Worm (Caenorhabditis elegans): ENCODE data around the gene H41C03.3.

Gene H41C03.3

DNA sequence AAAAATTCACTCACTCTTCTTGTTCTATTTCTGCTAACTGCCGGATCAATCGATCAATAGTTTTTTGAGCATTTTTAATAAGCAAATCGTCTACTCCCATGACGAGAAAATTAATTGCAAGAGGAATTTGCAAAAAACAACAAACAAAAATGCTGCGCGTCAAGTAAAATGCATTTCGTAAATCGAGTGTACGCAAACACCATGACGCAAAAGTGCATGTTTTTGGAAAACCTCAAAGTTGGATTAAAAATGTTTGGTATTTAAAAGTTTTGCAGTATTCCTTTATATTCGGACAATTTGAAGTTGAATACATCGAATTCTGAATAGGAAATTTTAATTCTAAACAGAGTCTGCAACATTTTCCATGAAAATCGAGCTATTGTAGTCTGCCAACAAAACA is 6.3 kb upstream of the H41C03.3 start, which contains the start of gene ZK1248.19:
Gene ZK1248.19 (minus strand): TSS at position 188 of the 400 bp plus-strand sequence.
- TF ChIP-seq snpc-4 (tag; optimal IDR thresholded peaks at IDR 0.05) (no peak), ceh-43 (GFP tag; optimal IDR thresholded peaks at IDR 0.05) (no peak), ces-1 (GFP tag; optimal IDR thresholded peaks at IDR 0.05) (peak; percentile 41), elt-3 (tag; optimal IDR thresholded peaks at IDR 0.05) (no peak), nhr-28 (tag; optimal IDR thresholded peaks at IDR 0.05) (no peak), unc-62 (GFP tag; optimal IDR thresholded peaks at IDR 0.05) (no peak), drap-1 (GFP tag; optimal IDR thresholded peaks at IDR 0.05) (no peak), elt-1 (tag; optimal IDR thresholded peaks at IDR 0.05; ENCODE audit: borderline replicate concordance, insufficient read depth) (no peak), sptf-1 (tag; optimal IDR thresholded peaks at IDR 0.05) (no peak), bed-3 (GFP tag; optimal IDR thresholded peaks at IDR 0.05) (no peak), hlh-1 (tag; optimal IDR thresholded peaks at IDR 0.05) (peak; percentile 16), mab-5 (tag; optimal IDR thresholded peaks at IDR 0.05) (no peak), ztf-11 (tag; optimal IDR thresholded peaks at IDR 0.05) (no peak), nhr-12 (tag; optimal IDR thresholded peaks at IDR 0.05) (no peak), flh-1 (GFP tag; optimal IDR thresholded peaks at IDR 0.05) (no peak), nhr-237 (tag; optimal IDR thresholded peaks at IDR 0.05) (peak; percentile 7), cnd-1 (tag; optimal IDR thresholded peaks at IDR 0.05) (no peak), lin-13 (tag; optimal IDR thresholded peaks at IDR 0.05) (no peak)

ce11 chrII:5841053-5841547 is 4.5 kb upstream of the H41C03.3 start, which contains the start of gene lec-5:
Gene lec-5, minus strand, starts transcription at chrII:5841103.
- peak; percentile 58 for TF ChIP-seq mab-5 (tag; optimal IDR thresholded peaks at IDR 0.05)
- TF ChIP-seq unc-120 (tag; optimal IDR thresholded peaks at IDR 0.05; ENCODE audit: poor library complexity, severe bottlenecking), result peak; percentile 75
- TF ChIP-seq lin-32 (GFP tag; optimal IDR thresholded peaks at IDR 0.05), result no peak
- TF ChIP-seq hlh-1 (tag; optimal IDR thresholded peaks at IDR 0.05), result peak; percentile 55
- TF ChIP-seq unc-62 (GFP tag; optimal IDR thresholded peaks at IDR 0.05), result peak; percentile 76

DNA sequence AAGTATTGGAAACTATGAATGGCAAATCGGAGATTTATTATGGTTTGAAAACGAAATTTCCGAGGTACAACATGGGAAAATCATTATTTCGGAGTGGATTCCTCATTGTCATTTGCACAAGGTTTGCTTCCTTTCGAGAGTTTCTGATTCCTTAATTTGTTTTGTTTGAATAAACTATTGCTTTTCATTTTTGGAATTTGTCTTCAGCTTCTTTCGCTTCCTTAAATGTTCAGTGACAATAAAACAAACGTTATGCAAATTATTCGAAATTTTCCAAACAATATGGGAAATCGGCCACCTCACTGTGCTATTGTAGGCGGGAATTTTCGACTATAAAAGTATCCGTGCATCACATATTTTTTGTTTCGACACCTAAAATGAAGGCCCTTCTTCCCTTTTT is 3.7 kb upstream of the H41C03.3 start, which contains the start of gene nep-25:
Gene nep-25 (plus strand): TSS at position 375 of the 400 bp plus-strand sequence.
- TF ChIP-seq tbx-8 (GFP tag; optimal IDR thresholded peaks at IDR 0.05) (no peak), sptf-1 (tag; optimal IDR thresholded peaks at IDR 0.05) (no peak), nhr-28 (tag; optimal IDR thresholded peaks at IDR 0.05) (no peak), bed-3 (GFP tag; optimal IDR thresholded peaks at IDR 0.05) (no peak), cnd-1 (tag; optimal IDR thresholded peaks at IDR 0.05) (no peak), elt-1 (tag; optimal IDR thresholded peaks at IDR 0.05; ENCODE audit: borderline replicate concordance, insufficient read depth) (no peak), ztf-11 (tag; optimal IDR thresholded peaks at IDR 0.05) (no peak), nhr-12 (tag; optimal IDR thresholded peaks at IDR 0.05) (no peak), drap-1 (GFP tag; optimal IDR thresholded peaks at IDR 0.05) (no peak), nhr-2 (tag; optimal IDR thresholded peaks at IDR 0.05) (no peak), sem-2 (GFP tag; optimal IDR thresholded peaks at IDR 0.05) (no peak), ceh-43 (GFP tag; optimal IDR thresholded peaks at IDR 0.05) (no peak), ceh-39 (tag; optimal IDR thresholded peaks at IDR 0.05) (no peak), unc-39 (tag; optimal IDR thresholded peaks at IDR 0.05) (no peak), flh-1 (GFP tag; optimal IDR thresholded peaks at IDR 0.05) (no peak), ham-2 (GFP tag; optimal IDR thresholded peaks at IDR 0.05) (no peak), lin-13 (tag; optimal IDR thresholded peaks at IDR 0.05) (no peak), mab-5 (tag; optimal IDR thresholded peaks at IDR 0.05) (no peak), unc-120 (tag; optimal IDR thresholded peaks at IDR 0.05; ENCODE audit: poor library complexity, severe bottlenecking) (no peak)

DNA sequence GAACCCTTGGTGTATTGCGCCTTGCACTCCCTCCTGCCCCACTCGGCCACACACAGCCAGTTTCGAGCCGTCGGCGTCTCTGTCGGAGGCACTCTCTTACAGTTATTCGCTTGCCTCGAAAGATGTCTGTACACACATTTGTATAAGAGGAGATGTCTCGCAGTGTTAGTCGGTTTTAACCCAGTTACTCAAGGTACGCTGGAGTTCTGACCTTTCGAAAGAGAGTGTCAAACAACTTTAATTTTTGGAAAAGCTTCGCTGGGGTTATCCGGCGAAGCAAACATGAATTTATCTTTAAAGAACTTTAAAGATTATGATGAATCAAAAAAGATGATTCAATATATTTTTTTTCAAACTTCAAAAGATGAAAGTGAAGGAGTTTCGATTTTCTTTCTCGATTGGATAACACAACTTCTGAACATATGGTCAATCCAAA is 865 bp upstream of the H41C03.3 start:
- TF ChIP-seq nhr-12 (tag; optimal IDR thresholded peaks at IDR 0.05) (peak; percentile 9), bed-3 (GFP tag; optimal IDR thresholded peaks at IDR 0.05) (peak; percentile 55), flh-1 (GFP tag; optimal IDR thresholded peaks at IDR 0.05) (peak; percentile 11), unc-39 (tag; optimal IDR thresholded peaks at IDR 0.05) (peak; percentile 74), mab-5 (tag; optimal IDR thresholded peaks at IDR 0.05) (peak; percentile 92), M03D4.4 (tag; optimal IDR thresholded peaks at IDR 0.05) (peak; percentile 82), hlh-1 (tag; optimal IDR thresholded peaks at IDR 0.05) (peak; percentile 81), nhr-76 (tag; optimal IDR thresholded peaks at IDR 0.05) (no peak), drap-1 (GFP tag; optimal IDR thresholded peaks at IDR 0.05) (peak; percentile 92), lin-32 (GFP tag; optimal IDR thresholded peaks at IDR 0.05) (peak; percentile 64), nhr-237 (tag; optimal IDR thresholded peaks at IDR 0.05) (peak; percentile 98), elt-1 (tag; optimal IDR thresholded peaks at IDR 0.05; ENCODE audit: borderline replicate concordance, insufficient read depth) (peak; percentile 57), ceh-43 (GFP tag; optimal IDR thresholded peaks at IDR 0.05) (peak; percentile 73), unc-62 (GFP tag; optimal IDR thresholded peaks at IDR 0.05) (peak; percentile 90), snpc-4 (tag; optimal IDR thresholded peaks at IDR 0.05) (no peak), cnd-1 (tag; optimal IDR thresholded peaks at IDR 0.05) (peak; percentile 87), ztf-11 (tag; optimal IDR thresholded peaks at IDR 0.05) (peak; percentile 80), ceh-83 (GFP tag; optimal IDR thresholded peaks at IDR 0.05) (peak; percentile 89), ceh-39 (tag; optimal IDR thresholded peaks at IDR 0.05) (peak; percentile 92), zip-8 (tag; optimal IDR thresholded peaks at IDR 0.05) (no peak), lin-13 (tag; optimal IDR thresholded peaks at IDR 0.05) (peak; percentile 86), pha-4 (tag; optimal IDR thresholded peaks at IDR 0.05) (peak; percentile 97), mep-1 (tag; optimal IDR thresholded peaks at IDR 0.05) (peak; percentile 99), elt-3 (tag; optimal IDR thresholded peaks at IDR 0.05) (peak; percentile 75), mls-2 (tag; optimal IDR thresholded peaks at IDR 0.05) (peak; percentile 95), ham-2 (GFP tag; optimal IDR thresholded peaks at IDR 0.05) (peak; percentile 89), nhr-2 (tag; optimal IDR thresholded peaks at IDR 0.05) (peak; percentile 76), lsy-2 (tag; optimal IDR thresholded peaks at IDR 0.05) (peak; percentile 84), blmp-1 (tag; optimal IDR thresholded peaks at IDR 0.05) (peak; percentile 24), sem-2 (GFP tag; optimal IDR thresholded peaks at IDR 0.05) (peak; percentile 81), ces-1 (GFP tag; optimal IDR thresholded peaks at IDR 0.05) (peak; percentile 100), tbx-8 (GFP tag; optimal IDR thresholded peaks at IDR 0.05) (peak; percentile 87), nhr-28 (tag; optimal IDR thresholded peaks at IDR 0.05) (peak; percentile 49), unc-120 (tag; optimal IDR thresholded peaks at IDR 0.05; ENCODE audit: poor library complexity, severe bottlenecking) (peak; percentile 92), sptf-1 (tag; optimal IDR thresholded peaks at IDR 0.05) (peak; percentile 92)
